Worm (Caenorhabditis elegans): ENCODE data around the gene clec-49.

DNA sequence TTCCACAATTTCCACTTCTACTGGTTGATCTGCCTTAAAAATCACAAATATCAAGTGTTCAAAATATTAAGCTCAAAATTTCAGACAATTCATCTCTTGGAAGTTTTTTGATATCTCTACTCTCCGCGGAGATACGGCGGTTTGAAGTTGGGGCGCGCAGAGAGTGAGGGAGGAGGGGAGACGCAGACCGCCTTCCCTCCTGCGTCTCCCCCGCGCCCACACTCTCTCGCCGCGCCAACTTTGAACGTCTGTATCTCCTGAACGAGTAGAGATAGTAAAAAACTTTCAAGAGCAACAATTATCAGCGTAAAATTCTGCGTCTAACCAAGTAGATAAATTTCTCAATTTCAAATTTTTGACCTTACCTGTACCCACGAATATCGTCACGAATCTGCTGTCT, 23.0 kb downstream of the clec-49 start:
- no peak for TF ChIP-seq klf-2 (GFP tag; conservative IDR thresholded peaks at IDR 0.05)
- TF ChIP-seq cog-1 (tag; optimal IDR thresholded peaks at IDR 0.05): no peak
- TF ChIP-seq med-1 (GFP tag; optimal IDR thresholded peaks at IDR 0.05; ENCODE audit: insufficient read depth): no peak
- no peak for TF ChIP-seq ref-1 (GFP tag; conservative IDR thresholded peaks at IDR 0.05)
- no peak for TF ChIP-seq T22C8.4 (GFP tag; IDR thresholded peaks at IDR 0.05)
- no peak for TF ChIP-seq flt-1 (GFP tag; IDR thresholded peaks at IDR 0.05)
- TF ChIP-seq ztf-23 (GFP tag; IDR thresholded peaks at IDR 0.05): no peak
- no peak for TF ChIP-seq ztf-29 (GFP tag; IDR thresholded peaks at IDR 0.05)
- TF ChIP-seq tab-1 (GFP tag; IDR thresholded peaks at IDR 0.05): no peak
